Worm (Caenorhabditis elegans): ENCODE measurements around the gene xpf-1.

DNA sequence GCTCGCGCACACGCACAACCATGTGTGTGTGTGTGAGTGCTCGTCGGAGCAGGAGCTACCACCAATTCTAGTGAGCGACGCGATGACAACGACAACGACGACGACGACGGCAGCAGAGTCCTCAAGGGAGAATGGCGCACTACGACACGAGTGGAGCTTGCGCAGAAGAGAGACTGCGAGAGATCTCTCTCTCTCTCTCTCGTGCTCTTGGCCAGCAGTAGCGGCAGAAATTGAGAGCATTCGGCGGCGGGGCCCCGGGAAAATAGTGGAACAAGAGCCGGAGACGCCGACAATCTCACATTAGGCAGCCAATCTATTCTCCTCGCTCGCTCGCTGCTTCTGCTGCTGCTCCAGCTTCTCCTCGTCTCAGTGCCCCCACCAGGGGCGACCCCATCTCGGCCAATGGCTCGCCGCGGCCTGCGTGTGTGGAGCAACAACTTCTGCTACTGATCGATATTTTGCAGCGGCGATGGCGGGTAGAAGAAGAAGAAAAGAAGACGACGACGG, 50.9 kb downstream of the xpf-1 start:
- TF ChIP-seq odd-2 (tag; optimal IDR thresholded peaks at IDR 0.05) = no peak
- no peak for TF ChIP-seq pqm-1 (tag; optimal IDR thresholded peaks at IDR 0.05)
- no peak for TF ChIP-seq unc-3 (GFP tag; conservative IDR thresholded peaks at IDR 0.05)
- TF ChIP-seq unc-3 (tag; optimal IDR thresholded peaks at IDR 0.05) = peak; percentile 56
- TF ChIP-seq ceh-19 (GFP tag; optimal IDR thresholded peaks at IDR 0.05) = peak; percentile 74
- TF ChIP-seq elt-2 (tag; optimal IDR thresholded peaks at IDR 0.05) = no peak
- TF ChIP-seq ceh-22 (tag; optimal IDR thresholded peaks at IDR 0.05) = no peak
- TF ChIP-seq lim-6 (tag; optimal IDR thresholded peaks at IDR 0.05) = peak; percentile 30
- TF ChIP-seq ama-1 (optimal IDR thresholded peaks at IDR 0.05) = peak; percentile 26
- peak; percentile 93 for TF ChIP-seq ceh-48 (tag; optimal IDR thresholded peaks at IDR 0.05)
- TF ChIP-seq npax-4 (tag; optimal IDR thresholded peaks at IDR 0.05) = no peak
- TF ChIP-seq ceh-18 (tag; optimal IDR thresholded peaks at IDR 0.05) = peak; percentile 91
- peak; percentile 20 for TF ChIP-seq ttx-3 (tag; optimal IDR thresholded peaks at IDR 0.05)
- TF ChIP-seq syd-9 (tag; optimal IDR thresholded peaks at IDR 0.05) = peak; percentile 79
